Fruit fly (Drosophila melanogaster): ENCODE results near the gene Oat.

The Oat gene

dm6 chr3L:19655923-19656322, 6.3 kb upstream of the Oat start (continued):
- no peak for TF ChIP-seq fd3F (GFP tag; optimal IDR thresholded peaks at IDR 0.05)
- TF ChIP-seq exex (tag; optimal IDR thresholded peaks at IDR 0.05), result no peak
- TF ChIP-seq CG6254 (GFP tag; optimal IDR thresholded peaks at IDR 0.05), result peak; percentile 27
- peak; percentile 76 for TF ChIP-seq dmrt99B (tag; optimal IDR thresholded peaks at IDR 0.05)
- peak; percentile 13 for TF ChIP-seq CG13624 (GFP tag; optimal IDR thresholded peaks at IDR 0.05)
- no peak for TF ChIP-seq hbn (GFP tag; IDR thresholded peaks at IDR 0.05; ENCODE audit: partially characterized antibody)
- peak; percentile 16 for TF ChIP-seq CG10462 (GFP tag; optimal IDR thresholded peaks at IDR 0.05)
- TF ChIP-seq CG8924 (tag; optimal IDR thresholded peaks at IDR 0.05), result peak; percentile 63
- TF ChIP-seq CG17612 (GFP tag; IDR thresholded peaks at IDR 0.05), result no peak
- TF ChIP-seq Hr3 (GFP tag; optimal IDR thresholded peaks at IDR 0.05), result peak; percentile 7
- peak; percentile 36 for TF ChIP-seq odd (GFP tag; optimal IDR thresholded peaks at IDR 0.05)
- peak; percentile 28 for TF ChIP-seq Hmr (GFP tag; optimal IDR thresholded peaks at IDR 0.05)
- peak; percentile 12; the same call in 1 of the 2 replicates for TF ChIP-seq ranshi (GFP tag; IDR thresholded peaks at IDR 0.05)
- TF ChIP-seq CG1792 (GFP tag; optimal IDR thresholded peaks at IDR 0.05), result no peak
- peak; percentile 28 for TF ChIP-seq HLHmδ (GFP tag; optimal IDR thresholded peaks at IDR 0.05)
- no peak for TF ChIP-seq CG30431 (GFP tag; optimal IDR thresholded peaks at IDR 0.05)
- TF ChIP-seq run (tag; optimal IDR thresholded peaks at IDR 0.05), result peak; percentile 41
- TF ChIP-seq tio (GFP tag; optimal IDR thresholded peaks at IDR 0.05), result no peak
- no peak for TF ChIP-seq Side (GFP tag; optimal IDR thresholded peaks at IDR 0.05)
- TF ChIP-seq Ets65A (GFP tag), result peak; percentile 11
- TF ChIP-seq CG1603 (tag; optimal IDR thresholded peaks at IDR 0.05), result peak; percentile 23
- no peak for TF ChIP-seq ap (GFP tag; IDR thresholded peaks at IDR 0.05)
- no peak for TF ChIP-seq CG12155 (GFP tag; optimal IDR thresholded peaks at IDR 0.05)
- TF ChIP-seq luna (GFP tag; optimal IDR thresholded peaks at IDR 0.05), result no peak
- no peak for TF ChIP-seq YL-1 (GFP tag; optimal IDR thresholded peaks at IDR 0.05)
- TF ChIP-seq az2 (GFP tag; optimal IDR thresholded peaks at IDR 0.05), result peak; percentile 44
- peak; percentile 72 for TF ChIP-seq CG2678 (tag; optimal IDR thresholded peaks at IDR 0.05)
- TF ChIP-seq CG14441 (GFP tag; IDR thresholded peaks at IDR 0.05), result peak; percentile 65
- TF ChIP-seq MESR4 (GFP tag; optimal IDR thresholded peaks at IDR 0.05), result no peak
- peak; percentile 4 for TF ChIP-seq CG15514 (GFP tag; optimal IDR thresholded peaks at IDR 0.05)
- TF ChIP-seq gro (GFP tag; optimal IDR thresholded peaks at IDR 0.05), result no peak
- no peak for TF ChIP-seq eyg (GFP tag; optimal IDR thresholded peaks at IDR 0.05)
- TF ChIP-seq CG10654 (GFP tag; optimal IDR thresholded peaks at IDR 0.05), result no peak
- no peak for TF ChIP-seq CrebB (tag; optimal IDR thresholded peaks at IDR 0.05)
- TF ChIP-seq al (GFP tag; IDR thresholded peaks at IDR 0.05), result 0 out of 2 replicates have a peak, but pooled peaks have one; percentile 8
- TF ChIP-seq CG4820 (GFP tag; optimal IDR thresholded peaks at IDR 0.05), result peak; percentile 49
- TF ChIP-seq CG8765 (GFP tag; IDR thresholded peaks at IDR 0.05), result peak; percentile 70; the same call in 1 of the 2 replicates
- peak; percentile 52; the same call in 1 of the 2 replicates for TF ChIP-seq Awh (GFP tag; IDR thresholded peaks at IDR 0.05)
- TF ChIP-seq gem (tag; optimal IDR thresholded peaks at IDR 0.05), result peak; percentile 76
- TF ChIP-seq CG6813 (GFP tag; optimal IDR thresholded peaks at IDR 0.05), result peak; percentile 55
- TF ChIP-seq CG14860 (GFP tag; IDR thresholded peaks at IDR 0.05; ENCODE audit: partially characterized antibody), result no peak
- TF ChIP-seq sd (tag; optimal IDR thresholded peaks at IDR 0.05), result no peak
- TF ChIP-seq bigmax (GFP tag; optimal IDR thresholded peaks at IDR 0.05), result no peak
- peak; percentile 67 for TF ChIP-seq dmrt11E (tag; optimal IDR thresholded peaks at IDR 0.05)
- TF ChIP-seq ab (GFP tag; optimal IDR thresholded peaks at IDR 0.05), result no peak
- TF ChIP-seq CoRest (tag; optimal IDR thresholded peaks at IDR 0.05), result peak; percentile 69
- peak; percentile 48 for TF ChIP-seq CG6765 (GFP tag; optimal IDR thresholded peaks at IDR 0.05)
- peak; percentile 36 for TF ChIP-seq CG13296 (GFP tag; optimal IDR thresholded peaks at IDR 0.05)
- TF ChIP-seq CG7963 (GFP tag; IDR thresholded peaks at IDR 0.05; ENCODE audit: partially characterized antibody), result no peak
- peak in 1 of 2 experiments; percentile 55 for TF ChIP-seq Hr51 (GFP tag; optimal IDR thresholded peaks at IDR 0.05)

All from whole organism, embryonic.